Fruit fly (Drosophila melanogaster) whole organism, embryonic: ENCODE results near the gene zen2.

Experiments
- Adf1 ChIP-seq: fragments of 200-800 bp; sonication (Bioruptor generic); IDR thresholded peaks from 2 replicates; pipeline ENCODE4 v1.3.6; 2022; ENCODE audit warnings: missing biosample characterization, missing genetic modification characterization
- Bteb2 ChIP-seq: fragments of 200-800 bp; sonication (Bioruptor generic); optimal IDR thresholded peaks from 2 replicates; lab custom pipeline; 2016; ENCODE audit warnings: missing biosample characterization, missing genetic modification characterization
- CG11723 ChIP-seq: fragments of 200-800 bp; sonication (Bioruptor generic); optimal IDR thresholded peaks from 2 replicates; lab custom pipeline; 2017; ENCODE audit warnings: missing biosample characterization, mild to moderate bottlenecking, missing genetic modification characterization
- CG12104 ChIP-seq: fragments of 200-800 bp; sonication (Bioruptor generic); optimal IDR thresholded peaks from 3 replicates; lab custom pipeline; 2016; ENCODE audit warnings: missing biosample characterization, missing genetic modification characterization
- CG12659 ChIP-seq: fragments of 200-800 bp; sonication (Bioruptor generic); optimal IDR thresholded peaks from 3 replicates; lab custom pipeline; 2017; ENCODE audit warnings: mild to moderate bottlenecking, missing biosample characterization, missing genetic modification reagents, missing genetic modification characterization
- CG13296 ChIP-seq: fragments of 200-800 bp; sonication (Bioruptor generic); optimal IDR thresholded peaks from 3 replicates; lab custom pipeline; 2018; ENCODE audit warnings: missing biosample characterization, mild to moderate bottlenecking, missing genetic modification characterization
- CG14441 ChIP-seq: fragments of 200-800 bp; sonication (Bioruptor generic); IDR thresholded peaks from 2 replicates; pipeline ENCODE4 v1.3.6; 2022; ENCODE audit warnings: missing biosample characterization, missing genetic modification characterization
- CG1602 ChIP-seq: fragments of 200-800 bp; sonication (Bioruptor generic); optimal IDR thresholded peaks from 3 replicates; lab custom pipeline; 2016; ENCODE audit warnings: missing biosample characterization, missing genetic modification characterization
- CG16813 ChIP-seq: fragments of 200-800 bp; sonication (Bioruptor generic); IDR thresholded peaks from 3 replicates; pipeline ENCODE4 v1.3.6; 2022; ENCODE audit warnings: missing biosample characterization, missing genetic modification characterization; ENCODE audit not compliant: partially characterized antibody
- CG17359 ChIP-seq: fragments of 200-800 bp; sonication (Bioruptor generic); optimal IDR thresholded peaks from 3 replicates; lab custom pipeline; 2018; ENCODE audit warnings: missing biosample characterization, mild to moderate bottlenecking, missing genetic modification characterization, moderate library complexity
- CG18599 ChIP-seq: fragments of 200-800 bp; sonication (Bioruptor generic); optimal IDR thresholded peaks from 3 replicates; lab custom pipeline; 2017; ENCODE audit warnings: missing biosample characterization, missing genetic modification characterization, mild to moderate bottlenecking, moderate library complexity, missing genetic modification reagents
- CG2116 ChIP-seq: fragments of 200-800 bp; sonication (Bioruptor generic); optimal IDR thresholded peaks from 3 replicates; lab custom pipeline; 2018; ENCODE audit warnings: missing biosample characterization, mild to moderate bottlenecking, missing genetic modification characterization
- CG3838 ChIP-seq: fragments of 200-800 bp; sonication (Bioruptor generic); optimal IDR thresholded peaks from 3 replicates; lab custom pipeline; 2016; ENCODE audit warnings: missing biosample characterization, missing genetic modification characterization
- CG4360 ChIP-seq: fragments of 200-800 bp; sonication (Bioruptor generic); IDR thresholded peaks from 2 replicates; pipeline ENCODE4 v1.3.6; 2022; ENCODE audit warnings: missing biosample characterization, missing genetic modification characterization
- CG4424 ChIP-seq: fragments of 200-800 bp; sonication (Bioruptor generic); optimal IDR thresholded peaks from 3 replicates; lab custom pipeline; 2016; ENCODE audit warnings: missing biosample characterization, missing genetic modification characterization
- CG6791 ChIP-seq: fragments of 200-800 bp; sonication (Bioruptor generic); IDR thresholded peaks from 3 replicates; pipeline ENCODE4 v1.3.6; 2022; ENCODE audit warnings: missing biosample characterization, missing genetic modification characterization; ENCODE audit not compliant: partially characterized antibody
- CG8388 ChIP-seq: fragments of 200-800 bp; sonication (Bioruptor generic); optimal IDR thresholded peaks from 2 replicates; lab custom pipeline; 2019; ENCODE audit warnings: missing biosample characterization, mild to moderate bottlenecking, missing genetic modification characterization, moderate library complexity
- CG9437 ChIP-seq: fragments of 200-800 bp; sonication (Bioruptor generic); optimal IDR thresholded peaks from 2 replicates; lab custom pipeline; 2018; ENCODE audit warnings: missing biosample characterization, mild to moderate bottlenecking, missing genetic modification characterization
- D ChIP-seq, 2 experiments: fragments of 200-800 bp in 1 of 2; fragments of >200 bp in 1 of 2; sonication (Bioruptor generic) in 1 of 2; optimal IDR thresholded peaks; 2 replicates in 1 of 2; 3 replicates in 1 of 2; lab custom pipeline; 2017; ENCODE audit warnings: mild to moderate bottlenecking in 1 of 2, missing biosample characterization in 1 of 2, missing genetic modification characterization in 1 of 2, missing genetic modification reagents in 1 of 2
- Gsc ChIP-seq: fragments of 200-800 bp; sonication (Bioruptor generic); IDR thresholded peaks from 2 replicates; pipeline ENCODE4 v1.3.6; 2022; ENCODE audit warnings: missing biosample characterization, missing genetic modification characterization
- H2.0 ChIP-seq: fragments of 200-800 bp; sonication (Bioruptor generic); IDR thresholded peaks from 2 replicates; pipeline ENCODE4 v1.3.6; 2022; ENCODE audit warnings: missing biosample characterization, missing genetic modification characterization
- HmgD ChIP-seq: fragments of 200-800 bp; sonication (Bioruptor generic); optimal IDR thresholded peaks from 3 replicates; lab custom pipeline; 2016; ENCODE audit warnings: missing biosample characterization, missing genetic modification characterization
- Hr78 ChIP-seq, 2 experiments: fragments of 200-800 bp in 1 of 2; fragments of >200 bp in 1 of 2; sonication (Bioruptor generic) in 1 of 2; optimal IDR thresholded peaks; 2 replicates each; lab custom pipeline; 2017 to 2019; ENCODE audit warnings: missing biosample characterization in 2 of 2, missing genetic modification characterization in 2 of 2, mild to moderate bottlenecking in 1 of 2, moderate library complexity in 1 of 2
- Max ChIP-seq: fragments of 200-800 bp; sonication (Bioruptor generic); optimal IDR thresholded peaks from 2 replicates; lab custom pipeline; 2016; ENCODE audit warnings: missing biosample characterization, mild to moderate bottlenecking, missing genetic modification characterization
- Myb ChIP-seq: fragments of 200-800 bp; sonication (Bioruptor generic); optimal IDR thresholded peaks from 2 replicates; lab custom pipeline; 2016; ENCODE audit warnings: missing biosample characterization, missing genetic modification characterization
- NfI ChIP-seq: fragments of 200-800 bp; sonication (Bioruptor generic); optimal IDR thresholded peaks from 3 replicates; lab custom pipeline; 2018; ENCODE audit warnings: missing biosample characterization, mild to moderate bottlenecking, missing genetic modification characterization, moderate library complexity
- Rx ChIP-seq: fragments of 200-800 bp; sonication (Bioruptor generic); IDR thresholded peaks from 2 replicates; pipeline ENCODE4 v1.3.6; 2022; ENCODE audit warnings: missing biosample characterization, missing genetic modification characterization
- Trl ChIP-seq, 3 experiments: fragments of >200 bp in 2 of 3; fragments of 200-800 bp in 1 of 3; sonication (Bioruptor generic) in 1 of 3; optimal IDR thresholded peaks; 2 replicates in 1 of 3; 3 replicates in 2 of 3; lab custom pipeline; 2016 to 2017; ENCODE audit warnings: missing biosample characterization in 1 of 3, missing genetic modification characterization in 1 of 3
- Xbp1 ChIP-seq: fragments of 200-800 bp; sonication (Bioruptor generic); optimal IDR thresholded peaks from 3 replicates; lab custom pipeline; 2016; ENCODE audit warnings: missing biosample characterization, mild to moderate bottlenecking, missing genetic modification characterization
- ab ChIP-seq: fragments of 200-800 bp; sonication (Bioruptor generic); optimal IDR thresholded peaks from 2 replicates; lab custom pipeline; 2016; ENCODE audit warnings: missing biosample characterization, missing genetic modification characterization
- abd-A ChIP-seq: fragments of 200-800 bp; sonication (Bioruptor generic); optimal IDR thresholded peaks from 3 replicates; lab custom pipeline; 2019; ENCODE audit warnings: missing biosample characterization, mild to moderate bottlenecking, missing genetic modification characterization, moderate library complexity
- esg ChIP-seq: fragments of 200-800 bp; sonication (Bioruptor generic); conservative IDR thresholded peaks from 2 replicates; pipeline ENCODE4 v1.3.6; 2022; ENCODE audit warnings: missing biosample characterization, missing genetic modification characterization
- fru ChIP-seq: fragments of >200 bp; optimal IDR thresholded peaks from 2 replicates; lab custom pipeline; 2017
- ftz-f1 ChIP-seq: fragments of 200-800 bp; sonication (Bioruptor generic); optimal IDR thresholded peaks from 2 replicates; lab custom pipeline; 2016; ENCODE audit warnings: missing biosample characterization, missing genetic modification characterization
- gcm ChIP-seq: fragments of 200-800 bp; sonication (Bioruptor generic); optimal IDR thresholded peaks from 2 replicates; lab custom pipeline; 2019; ENCODE audit warnings: missing biosample characterization, mild to moderate bottlenecking, missing genetic modification characterization, moderate library complexity
- gcm2 ChIP-seq: fragments of 200-800 bp; sonication (Bioruptor generic); optimal IDR thresholded peaks from 2 replicates; lab custom pipeline; 2016; ENCODE audit warnings: missing biosample characterization, missing genetic modification characterization
- gsb-n ChIP-seq: fragments of 200-800 bp; sonication (Bioruptor generic); optimal IDR thresholded peaks from 3 replicates; lab custom pipeline; 2018; ENCODE audit warnings: missing biosample characterization, mild to moderate bottlenecking, missing genetic modification characterization
- maf-S ChIP-seq: fragments of 200-800 bp; sonication (Bioruptor generic); optimal IDR thresholded peaks from 2 replicates; lab custom pipeline; 2016; ENCODE audit warnings: missing biosample characterization, missing genetic modification characterization
- pan ChIP-seq, 4 experiments: fragments of >200 bp in 3 of 4; fragments of 200-800 bp in 1 of 4; sonication (Bioruptor generic) in 1 of 4; optimal IDR thresholded peaks in 3 of 4; IDR thresholded peaks in 1 of 4; 2 replicates each; pipeline versions ENCODE4 v1.3.6 to Lab custom; 2017 to 2022; ENCODE audit warnings: missing biosample characterization in 2 of 4, missing genetic modification characterization in 2 of 4, mixed read lengths in 1 of 4
- pros ChIP-seq: fragments of 200-800 bp; sonication (Bioruptor generic); optimal IDR thresholded peaks from 3 replicates; lab custom pipeline; 2019; ENCODE audit warnings: missing biosample characterization, mild to moderate bottlenecking, missing genetic modification characterization, moderate library complexity
- repo ChIP-seq: fragments of 200-800 bp; sonication (Bioruptor generic); optimal IDR thresholded peaks from 2 replicates; lab custom pipeline; 2016; ENCODE audit warnings: missing biosample characterization, missing genetic modification characterization
- row ChIP-seq: fragments of 200-800 bp; sonication (Bioruptor generic); IDR thresholded peaks from 3 replicates; pipeline ENCODE4 v1.3.6; 2022; ENCODE audit warnings: missing biosample characterization, missing genetic modification characterization
- sima ChIP-seq: fragments of 200-800 bp; sonication (Bioruptor generic); optimal IDR thresholded peaks from 2 replicates; lab custom pipeline; 2016; ENCODE audit warnings: missing biosample characterization, missing genetic modification characterization
- sisA ChIP-seq: fragments of 200-800 bp; sonication (Bioruptor generic); IDR thresholded peaks from 2 replicates; pipeline ENCODE4 v1.3.6; 2022; ENCODE audit warnings: missing biosample characterization, missing genetic modification characterization
- ssp ChIP-seq: fragments of 200-800 bp; sonication (Bioruptor generic); IDR thresholded peaks from 2 replicates; pipeline ENCODE4 v1.3.6; 2022; ENCODE audit warnings: missing biosample characterization, missing genetic modification characterization
- usp ChIP-seq: fragments of >200 bp; optimal IDR thresholded peaks from 2 replicates; lab custom pipeline; 2017; ENCODE audit warnings: missing biosample characterization, missing genetic modification characterization
- yki ChIP-seq: fragments of >200 bp; optimal IDR thresholded peaks from 3 replicates; lab custom pipeline; 2018

Gene zen2

dm6 chr3R:6760755-6761647 lies 17.1 kb upstream of the zen2 start (continued):
- TF ChIP-seq esg: 0 out of 2 replicates have a peak, but pooled peaks have one; percentile 16
- TF ChIP-seq Gsc: no peak
- no peak for TF ChIP-seq ssp (GFP tag; lab: Robert Waterston, UW)
- peak; percentile 19 for TF ChIP-seq CG9437 (GFP tag; lab: Kevin White, UChicago)
- no peak for TF ChIP-seq repo (GFP tag; lab: Kevin White, UChicago)
- no peak for TF ChIP-seq maf-S
- peak; percentile 18 for TF ChIP-seq CG13296 (GFP tag; lab: Kevin White, UChicago)
- peak; percentile 54 for TF ChIP-seq CG4424 (GFP tag; lab: Kevin White, UChicago)
- TF ChIP-seq CG18599 (GFP tag; lab: Kevin White, UChicago): peak; percentile 75
- TF ChIP-seq D (optimal IDR thresholded peaks at IDR 0.05; lab: Kevin White, UChicago): peak; percentile 79
- TF ChIP-seq D (GFP tag; optimal IDR thresholded peaks at IDR 0.05; lab: Kevin White, UChicago): peak; percentile 66
- no peak for TF ChIP-seq sisA (GFP tag; lab: Robert Waterston, UW)
- no peak for TF ChIP-seq Trl (optimal IDR thresholded peaks at IDR 0.05; lab: Kevin White, UChicago)
- TF ChIP-seq Trl (GFP tag; optimal IDR thresholded peaks at IDR 0.05; lab: Kevin White, UChicago): peak; percentile 16
- peak; percentile 61 for TF ChIP-seq row
- TF ChIP-seq CG17359: peak; percentile 28
- TF ChIP-seq pros (GFP tag; lab: Kevin White, UChicago): peak; percentile 38

DNA sequence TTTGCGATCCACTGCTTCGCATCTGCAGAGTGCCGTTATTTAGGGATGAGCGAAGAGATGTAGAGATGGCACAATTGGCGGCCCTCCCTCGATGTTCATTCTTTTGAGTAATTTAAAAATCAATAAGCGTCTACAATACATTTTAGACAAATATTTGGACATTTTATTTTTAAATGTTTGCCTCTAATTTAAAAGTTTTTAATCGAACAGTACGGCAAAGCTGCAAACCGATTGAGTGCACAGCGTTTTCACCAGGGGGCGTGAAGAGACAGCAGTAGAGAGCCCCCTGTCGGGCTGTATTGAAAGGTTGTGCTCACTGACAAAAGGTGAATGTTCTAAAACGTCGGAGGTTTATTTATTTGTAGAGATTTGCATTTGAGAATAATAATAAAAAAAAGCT lies 15.5 kb upstream of the zen2 start, which contains the start of gene bcd:
TSS of gene bcd (minus strand) at position 48 of the 400 bp plus-strand sequence.
- TF ChIP-seq H2.0 (GFP tag; lab: Robert Waterston, UW) (peak; percentile 64), Myb (GFP tag; lab: Kevin White, UChicago) (peak; percentile 87), CG8388 (GFP tag; lab: Kevin White, UChicago) (peak; percentile 38), CG14441 (peak; percentile 75), CG6791 (GFP tag; lab: Robert Waterston, UW) (peak; percentile 49; the same call in 2 of the 3 replicates), HmgD (GFP tag; lab: Kevin White, UChicago) (peak; percentile 89), gsb-n (tag; lab: Kevin White, UChicago) (peak; percentile 13), pan (optimal IDR thresholded peaks at IDR 0.05; lab: Kevin White, UChicago) (no peak), pan (GFP tag; optimal IDR thresholded peaks at IDR 0.05 in 1 of 2, IDR thresholded peaks at IDR 0.05 in 1 of 2) (peak in 1 of 2 experiments; percentile 84), abd-A (tag; lab: Kevin White, UChicago) (no peak), fru (lab: Kevin White, UChicago) (no peak), Xbp1 (peak; percentile 92), CG4360 (GFP tag; lab: Robert Waterston, UW) (peak; percentile 65), usp (GFP tag; lab: Kevin White, UChicago) (no peak), CG12659 (GFP tag; lab: Kevin White, UChicago) (peak; percentile 64), Hr78 (GFP tag; optimal IDR thresholded peaks at IDR 0.05; lab: Kevin White, UChicago) (no peak), Rx (GFP tag; lab: Robert Waterston, UW) (peak; percentile 69), Adf1 (GFP tag; lab: Robert Waterston, UW) (peak; percentile 35), sima (GFP tag; lab: Kevin White, UChicago) (peak; percentile 0), gcm2 (GFP tag; lab: Kevin White, UChicago) (peak; percentile 29), CG16813 (GFP tag; lab: Robert Waterston, UW) (peak; percentile 56; the same call in 2 of the 3 replicates), ab (GFP tag; lab: Kevin White, UChicago) (peak; percentile 25), NfI (GFP tag; lab: Kevin White, UChicago) (peak; percentile 80), CG2116 (peak; percentile 52), yki (no peak), Bteb2 (peak; percentile 21), CG3838 (GFP tag; lab: Kevin White, UChicago) (peak; percentile 47), Max (GFP tag; lab: Kevin White, UChicago) (peak; percentile 26), CG1602 (GFP tag; lab: Kevin White, UChicago) (peak; percentile 81), gcm (GFP tag; lab: Kevin White, UChicago) (no peak), ftz-f1 (GFP tag; lab: Kevin White, UChicago) (no peak), CG11723 (GFP tag; lab: Kevin White, UChicago) (no peak), CG12104 (GFP tag; lab: Kevin White, UChicago) (peak; percentile 45)
